Worm (Caenorhabditis elegans): Measurements from ENCODE around the gene ace-3.

Gene ace-3

ce11 chrII:14205335-14205734 is at the start of gene ace-3:
ace-3 (plus strand) TSS chrII:14205635.
- TF ChIP-seq ztf-25 (GFP tag; IDR thresholded peaks at IDR 0.05) (no peak), Y53F4B.3 (GFP tag; IDR thresholded peaks at IDR 0.05) (no peak), T07F8.4 (tag; optimal IDR thresholded peaks at IDR 0.05) (no peak), D2030.7 (GFP tag; IDR thresholded peaks at IDR 0.05) (no peak), Y56A3A.18 (GFP tag; IDR thresholded peaks at IDR 0.05) (no peak), ceh-91 (GFP tag; IDR thresholded peaks at IDR 0.05) (no peak), nhr-179 (tag; optimal IDR thresholded peaks at IDR 0.05) (no peak), F57A8.1 (GFP tag; optimal IDR thresholded peaks at IDR 0.05) (no peak), akir-1 (GFP tag; optimal IDR thresholded peaks at IDR 0.05) (no peak), lsy-27 (tag; optimal IDR thresholded peaks at IDR 0.05; ENCODE audit: borderline replicate concordance, insufficient read depth) (no peak), lir-1 (GFP tag; conservative IDR thresholded peaks at IDR 0.05) (no peak), snpc-3.4 (tag; optimal IDR thresholded peaks at IDR 0.05) (no peak), nhr-90 (tag; optimal IDR thresholded peaks at IDR 0.05) (no peak), hrde-1 (tag; optimal IDR thresholded peaks at IDR 0.05; ENCODE audit: borderline replicate concordance) (no peak), tbx-9 (tag; optimal IDR thresholded peaks at IDR 0.05; ENCODE audit: borderline replicate concordance) (no peak), attf-3 (GFP tag; conservative IDR thresholded peaks at IDR 0.05) (no peak), B0261.1 (tag; optimal IDR thresholded peaks at IDR 0.05) (no peak), sdz-38 (tag; optimal IDR thresholded peaks at IDR 0.05) (no peak), chd-7 (tag; optimal IDR thresholded peaks at IDR 0.05) (no peak), snpc-1.3 (tag; optimal IDR thresholded peaks at IDR 0.05; ENCODE audit: insufficient read depth) (no peak)

ce11 chrII:14165430-14165929 is 40.0 kb upstream of the ace-3 start:
- peak; percentile 78 for TF ChIP-seq zfh-2 (GFP tag; conservative IDR thresholded peaks at IDR 0.05)
- peak; percentile 81 for TF ChIP-seq egrh-3 (GFP tag; IDR thresholded peaks at IDR 0.05)
- no peak for TF ChIP-seq gei-17 (GFP tag; optimal IDR thresholded peaks at IDR 0.05)
- TF ChIP-seq cebp-1 (GFP tag; IDR thresholded peaks at IDR 0.05): 0 out of 2 replicates have a peak, but pooled peaks have one; percentile 20
- no peak for TF ChIP-seq cebp-1 (tag; optimal IDR thresholded peaks at IDR 0.05)

ce11 chrII:14171558-14171957 is 33.9 kb upstream of the ace-3 start, which contains the start of gene eat-2:
eat-2 (minus strand) TSS chrII:14171658.
- TF ChIP-seq lir-1 (GFP tag; conservative IDR thresholded peaks at IDR 0.05) (no peak), nfya-2 (GFP tag; IDR thresholded peaks at IDR 0.05) (no peak), sea-2 (GFP tag; IDR thresholded peaks at IDR 0.05) (no peak), snpc-1.3 (tag; optimal IDR thresholded peaks at IDR 0.05; ENCODE audit: insufficient read depth) (no peak), mcd-1 (GFP tag; IDR thresholded peaks at IDR 0.05) (no peak)

- TF ChIP-seq mxl-1 (tag; optimal IDR thresholded peaks at IDR 0.05): no peak
- TF ChIP-seq F37B4.10 (GFP tag; IDR thresholded peaks at IDR 0.05): no peak
- TF ChIP-seq ztf-3 (GFP tag; optimal IDR thresholded peaks at IDR 0.05): no peak
- TF ChIP-seq snpc-4 (GFP tag; optimal IDR thresholded peaks at IDR 0.05): no peak
- no peak for TF ChIP-seq snpc-4 (tag; optimal IDR thresholded peaks at IDR 0.05)
These were observed 32.3 kb upstream of the ace-3 start for ce11 chrII:14173176-14173575.

All from whole organism, young adult.